Worm (Caenorhabditis elegans) whole organism, L3 larva: ENCODE results near the gene srw-101.

Source experiments
- R02D3.7 ChIP-seq: fragments of 150-350 bp; optimal IDR thresholded peaks from 2 replicates; lab custom pipeline; 2014; ENCODE audit warnings: missing biosample characterization, missing genetic modification characterization
- ZK546.5 ChIP-seq: sonication (generic microtip); optimal IDR thresholded peaks from 2 replicates; lab custom pipeline; 2017; ENCODE audit warnings: missing biosample characterization, missing genetic modification characterization
- aly-2 ChIP-seq: fragments of 150-350 bp; optimal IDR thresholded peaks from 2 replicates; lab custom pipeline; 2014; ENCODE audit warnings: missing biosample characterization, missing genetic modification characterization
- ama-1 ChIP-seq: fragments of 150-350 bp; optimal IDR thresholded peaks from 2 replicates; lab custom pipeline; 2018
- ceh-28 ChIP-seq: fragments of 150-350 bp; optimal IDR thresholded peaks from 2 replicates; lab custom pipeline; 2014; ENCODE audit warnings: missing biosample characterization, missing genetic modification reagents, missing genetic modification characterization
- ceh-82 ChIP-seq: fragments of 150-350 bp; optimal IDR thresholded peaks from 2 replicates; lab custom pipeline; 2014; ENCODE audit warnings: missing biosample characterization, missing genetic modification characterization
- daf-12 ChIP-seq: fragments of 150-350 bp; optimal IDR thresholded peaks from 2 replicates; lab custom pipeline; 2014; ENCODE audit warnings: missing biosample characterization, missing genetic modification reagents, missing genetic modification characterization
- egl-27 ChIP-seq: sonication (generic microtip); optimal IDR thresholded peaks from 4 replicates; lab custom pipeline; 2017; ENCODE audit warnings: missing biosample characterization, missing genetic modification reagents, missing genetic modification characterization
- egl-5 ChIP-seq: fragments of 150-350 bp; optimal IDR thresholded peaks from 2 replicates; lab custom pipeline; 2017; ENCODE audit warnings: missing biosample characterization, missing genetic modification reagents, missing genetic modification characterization, inconsistent platforms
- elt-1 ChIP-seq: fragments of 150-350 bp; optimal IDR thresholded peaks from 2 replicates; lab custom pipeline; 2014; ENCODE audit warnings: missing biosample characterization, missing genetic modification characterization
- elt-2 ChIP-seq: sonication (generic microtip); optimal IDR thresholded peaks from 2 replicates; lab custom pipeline; 2016; ENCODE audit warnings: missing genetic modification reagents, mild to moderate bottlenecking, missing genetic modification characterization, missing compliant biosample characterization
- elt-3 ChIP-seq, 3 experiments: fragments of 150-350 bp in 1 of 3; sonication (generic microtip) in 2 of 3; optimal IDR thresholded peaks; 2 replicates in 2 of 3; 4 replicates in 1 of 3; lab custom pipeline; 2014 to 2017; ENCODE audit warnings: missing biosample characterization in 3 of 3, missing genetic modification characterization in 3 of 3
- fkh-10 ChIP-seq: sonication (generic microtip); optimal IDR thresholded peaks from 2 replicates; lab custom pipeline; 2017; ENCODE audit warnings: missing biosample characterization, missing genetic modification reagents, missing genetic modification characterization
- fos-1 ChIP-seq: fragments of 150-350 bp; optimal IDR thresholded peaks from 2 replicates; lab custom pipeline; 2014; ENCODE audit warnings: missing biosample characterization, missing genetic modification characterization
- hmg-11 ChIP-seq: sonication (generic microtip); optimal IDR thresholded peaks from 2 replicates; lab custom pipeline; 2016; ENCODE audit warnings: missing genetic modification characterization, missing compliant biosample characterization
- jun-1 ChIP-seq: fragments of 150-350 bp; optimal IDR thresholded peaks from 2 replicates; lab custom pipeline; 2014; ENCODE audit warnings: missing biosample characterization, missing genetic modification reagents, missing genetic modification characterization
- lin-15B ChIP-seq: fragments of 150-350 bp; optimal IDR thresholded peaks from 2 replicates; lab custom pipeline; 2014; ENCODE audit warnings: missing biosample characterization, missing genetic modification characterization
- lsy-12 ChIP-seq: sonication (generic microtip); optimal IDR thresholded peaks from 2 replicates; lab custom pipeline; 2016; ENCODE audit warnings: mild to moderate bottlenecking, missing genetic modification characterization, missing compliant biosample characterization
- mml-1 ChIP-seq: fragments of 150-350 bp; sonication (generic microtip); optimal IDR thresholded peaks from 3 replicates; lab custom pipeline; 2014; ENCODE audit warnings: missing biosample characterization, missing genetic modification characterization
- nfya-1 ChIP-seq: sonication (generic microtip); optimal IDR thresholded peaks from 2 replicates; lab custom pipeline; 2017; ENCODE audit warnings: missing genetic modification characterization, mild to moderate bottlenecking, missing compliant biosample characterization, antibody characterized with exemption, moderate library complexity; ENCODE audit not compliant: insufficient read depth
- nhr-11 ChIP-seq: fragments of 150-350 bp; optimal IDR thresholded peaks from 2 replicates; lab custom pipeline; 2014; ENCODE audit warnings: missing biosample characterization, missing genetic modification characterization
- nhr-23 ChIP-seq: fragments of 150-350 bp; optimal IDR thresholded peaks from 2 replicates; lab custom pipeline; 2014; ENCODE audit warnings: missing biosample characterization, missing genetic modification reagents, missing genetic modification characterization
- nhr-237 ChIP-seq: fragments of 150-350 bp; optimal IDR thresholded peaks from 2 replicates; lab custom pipeline; 2014; ENCODE audit warnings: missing biosample characterization, missing genetic modification characterization
- nhr-25 ChIP-seq: sonication (generic microtip); optimal IDR thresholded peaks from 2 replicates; lab custom pipeline; 2017; ENCODE audit warnings: missing biosample characterization, missing genetic modification characterization
- nhr-28 ChIP-seq: fragments of 150-350 bp; optimal IDR thresholded peaks from 2 replicates; lab custom pipeline; 2014; ENCODE audit warnings: missing biosample characterization, missing genetic modification characterization
- nhr-76 ChIP-seq: fragments of 150-350 bp; sonication (generic microtip); optimal IDR thresholded peaks from 5 replicates; lab custom pipeline; 2014; ENCODE audit warnings: missing biosample characterization, missing genetic modification characterization
- nhr-77 ChIP-seq: fragments of 150-350 bp; optimal IDR thresholded peaks from 2 replicates; lab custom pipeline; 2014; ENCODE audit warnings: missing biosample characterization, missing genetic modification characterization
- pqm-1 ChIP-seq: fragments of 150-350 bp; optimal IDR thresholded peaks from 2 replicates; lab custom pipeline; 2017; ENCODE audit warnings: missing biosample characterization, missing genetic modification characterization, inconsistent platforms
- sea-2 ChIP-seq: fragments of 150-350 bp; sonication (generic microtip); optimal IDR thresholded peaks from 4 replicates; lab custom pipeline; 2014; ENCODE audit warnings: missing biosample characterization, missing genetic modification reagents, missing genetic modification characterization
- skn-1 ChIP-seq: fragments of 150-350 bp; optimal IDR thresholded peaks from 2 replicates; lab custom pipeline; 2014; ENCODE audit warnings: missing biosample characterization, missing genetic modification characterization
- snpc-4 ChIP-seq: fragments of 150-350 bp; optimal IDR thresholded peaks from 2 replicates; lab custom pipeline; 2014; ENCODE audit warnings: missing biosample characterization, missing genetic modification characterization
- unc-39 ChIP-seq: sonication (generic microtip); optimal IDR thresholded peaks from 4 replicates; lab custom pipeline; 2017; ENCODE audit warnings: missing biosample characterization, missing genetic modification characterization
- unc-62 ChIP-seq: fragments of 150-350 bp; sonication (generic microtip); optimal IDR thresholded peaks from 4 replicates; lab custom pipeline; 2014; ENCODE audit warnings: missing biosample characterization, missing genetic modification reagents, missing genetic modification characterization
- zag-1 ChIP-seq: fragments of 150-350 bp; optimal IDR thresholded peaks from 2 replicates; lab custom pipeline; 2014; ENCODE audit warnings: missing biosample characterization, missing genetic modification characterization
- ztf-4 ChIP-seq: fragments of 150-350 bp; optimal IDR thresholded peaks from 2 replicates; lab custom pipeline; 2014; ENCODE audit warnings: missing biosample characterization, missing genetic modification characterization

Gene srw-101

DNA sequence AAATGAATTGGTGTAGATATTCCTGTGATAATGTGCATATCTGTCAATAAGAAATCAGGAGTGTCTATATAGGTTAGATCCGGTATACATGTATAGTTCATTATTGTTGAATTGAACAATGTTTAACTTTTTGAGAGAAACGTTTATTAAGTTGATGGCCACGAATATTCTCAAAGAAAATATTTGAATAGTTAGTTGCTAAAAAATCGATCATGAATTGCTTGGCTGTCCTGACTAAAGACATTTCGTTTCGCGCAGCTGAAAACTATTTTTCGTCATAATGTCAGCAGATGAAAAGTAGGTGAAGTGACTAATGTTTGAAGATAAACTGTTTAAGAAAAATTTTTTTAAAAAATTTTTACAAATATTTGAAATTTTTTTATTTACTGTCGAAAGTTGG lies 29.4 kb downstream of the srw-101 start, which contains the start of gene srh-199:
Gene srh-199 (minus strand): TSS at position 101 of the 400 bp plus-strand sequence.
- TF ChIP-seq snpc-4 (tag; lab: Kevin White, UChicago) = no peak
- TF ChIP-seq pqm-1 = no peak
- no peak for TF ChIP-seq nhr-25 (tag; lab: Kevin White, UChicago)
- TF ChIP-seq nhr-11 = no peak
- no peak for TF ChIP-seq daf-12
- TF ChIP-seq fos-1 = no peak
- no peak for TF ChIP-seq elt-2 (tag; lab: Kevin White, UChicago)
- no peak for TF ChIP-seq mml-1 (tag; lab: Kevin White, UChicago)
- TF ChIP-seq nhr-28 = no peak
- no peak for TF ChIP-seq R02D3.7
- no peak for TF ChIP-seq ztf-4 (tag; lab: Kevin White, UChicago)
- no peak for TF ChIP-seq ceh-28 (tag; lab: Kevin White, UChicago)
- no peak for TF ChIP-seq nhr-76 (tag; lab: Kevin White, UChicago)
- TF ChIP-seq ZK546.5 (tag; lab: Kevin White, UChicago) = no peak
- no peak for TF ChIP-seq elt-1 (tag; lab: Kevin White, UChicago)
- TF ChIP-seq jun-1 = no peak
- TF ChIP-seq nfya-1 = no peak

DNA sequence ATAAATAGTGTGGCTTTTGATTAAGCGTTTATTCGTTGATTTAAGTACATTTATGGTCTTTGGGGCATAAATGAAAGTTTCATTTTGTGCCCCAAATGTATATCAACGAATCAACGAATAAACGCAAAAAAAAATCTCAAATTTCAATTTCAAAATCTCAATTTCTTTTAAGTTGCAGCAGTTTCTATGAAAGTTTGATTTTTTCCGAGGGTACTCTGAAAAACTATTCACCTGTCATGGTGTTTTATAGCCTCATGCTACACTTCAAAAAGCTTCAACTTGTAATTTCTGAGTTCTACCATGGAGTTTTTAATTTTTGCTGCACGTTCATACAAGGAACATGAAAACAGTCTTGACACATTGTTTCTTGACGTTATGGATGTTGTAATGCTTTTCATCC lies 30.4 kb downstream of the srw-101 start, which contains the start of gene ZK697.1:
Gene ZK697.1 (plus strand): TSS at position 301 of the 400 bp plus-strand sequence.
- no peak for TF ChIP-seq ZK546.5 (tag; lab: Kevin White, UChicago)

DNA sequence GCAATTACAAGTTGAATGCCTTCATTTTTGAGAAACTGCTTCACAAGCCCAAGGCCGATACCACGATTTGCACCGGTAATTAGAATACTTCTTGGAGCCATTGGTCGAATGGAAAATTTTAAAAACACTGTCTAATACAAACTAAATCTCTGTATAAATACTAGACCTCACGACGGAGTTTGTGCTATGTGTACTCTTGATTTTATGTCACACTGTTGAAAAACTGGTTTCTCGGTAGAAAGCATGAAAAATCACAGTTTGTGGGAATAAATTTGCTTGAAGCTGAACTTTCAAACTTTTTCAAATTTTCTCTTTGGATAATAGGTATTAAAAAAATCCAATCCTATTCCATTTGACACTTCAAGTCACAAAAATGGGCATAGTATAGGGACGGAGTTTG lies 33.5 kb downstream of the srw-101 start, which contains the start of gene ZK697.14:
Gene ZK697.14 (minus strand): TSS at position 101 of the 400 bp plus-strand sequence.
- no peak for TF ChIP-seq daf-12
- TF ChIP-seq unc-39 (tag; lab: Kevin White, UChicago) = no peak
- TF ChIP-seq, all 47 proteins: peak for 0

DNA sequence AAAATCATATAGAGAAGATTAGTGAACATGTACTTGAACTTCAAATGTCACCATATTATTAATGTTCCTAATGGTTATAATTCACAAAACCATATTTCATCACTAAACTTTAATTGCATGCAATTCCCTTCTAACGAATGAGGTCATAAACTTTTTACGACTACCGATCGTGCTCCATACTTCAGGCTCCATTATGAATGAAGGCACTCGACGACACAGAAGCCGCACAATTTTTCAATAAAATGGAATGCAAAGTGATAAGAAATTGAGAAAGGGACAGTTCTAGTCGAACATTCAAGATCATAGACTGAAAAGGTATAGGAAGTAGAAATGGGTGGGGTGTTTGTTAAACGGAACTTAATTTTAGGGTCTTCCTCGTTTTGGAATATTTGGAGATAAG lies 34.0 kb downstream of the srw-101 start:
- TF ChIP-seq ceh-82 (tag; lab: Kevin White, UChicago) (no peak), unc-39 (tag; lab: Kevin White, UChicago) (no peak), elt-2 (tag; lab: Kevin White, UChicago) (peak; percentile 64), ama-1 (no peak), nhr-23 (tag; lab: Kevin White, UChicago) (no peak), nhr-25 (tag; lab: Kevin White, UChicago) (no peak), nhr-237 (tag; lab: Kevin White, UChicago) (no peak), nhr-11 (no peak), aly-2 (tag; lab: Kevin White, UChicago) (no peak), jun-1 (no peak), pqm-1 (peak; percentile 7), hmg-11 (tag; lab: Kevin White, UChicago) (no peak), egl-5 (tag; lab: Kevin White, UChicago) (no peak)

DNA sequence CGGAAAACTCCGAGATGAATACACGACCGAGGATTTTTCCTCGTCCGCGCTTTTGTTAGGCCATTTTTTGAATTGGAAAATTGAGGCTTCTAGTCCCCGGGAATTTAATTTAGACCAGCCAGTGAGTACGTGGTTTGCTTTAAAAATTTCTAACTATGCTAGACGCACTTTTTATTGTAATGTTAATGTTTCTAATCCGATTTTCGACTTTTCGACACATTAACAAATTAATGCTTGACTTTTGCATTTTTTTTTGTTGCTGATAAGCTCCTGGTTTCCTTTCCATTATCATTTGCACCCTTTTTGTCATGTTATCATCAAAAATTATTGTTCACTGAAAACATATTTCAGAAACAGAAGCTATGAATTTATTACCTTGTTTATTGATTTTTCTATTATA lies 34.8 kb downstream of the srw-101 start, which contains the start of gene clec-204:
Gene clec-204 (plus strand): TSS at position 301 of the 400 bp plus-strand sequence.
- no peak for TF ChIP-seq daf-12
- TF ChIP-seq fos-1 = no peak
- TF ChIP-seq elt-2 (tag; lab: Kevin White, UChicago) = peak; percentile 45
- TF ChIP-seq fkh-10 (GFP tag; lab: Kevin White, UChicago) = no peak
- no peak for TF ChIP-seq unc-62 (GFP tag; lab: Kevin White, UChicago)
- TF ChIP-seq pqm-1 = no peak
- TF ChIP-seq ceh-28 (tag; lab: Kevin White, UChicago) = no peak

DNA sequence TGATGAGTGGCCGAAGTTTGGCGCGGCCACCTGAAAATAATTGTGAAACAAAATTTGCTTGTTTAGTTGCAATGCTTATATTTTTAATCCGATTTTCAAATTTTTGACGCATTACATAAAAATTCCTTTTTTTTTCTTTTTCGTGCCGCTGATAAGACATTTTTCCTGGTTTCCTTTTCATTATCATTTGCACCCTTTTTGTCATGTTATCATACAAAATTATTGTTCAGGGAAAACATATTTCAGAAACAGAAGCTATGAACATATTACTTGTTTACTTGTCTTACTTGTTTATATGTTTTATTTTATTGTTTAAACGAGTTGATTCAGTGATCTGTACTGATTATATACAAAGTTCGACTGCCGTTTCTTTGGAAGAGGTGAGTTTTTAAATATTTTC lies 38.6 kb downstream of the srw-101 start, which contains the start of gene clec-205:
Gene clec-205 (plus strand): TSS at position 212 of the 400 bp plus-strand sequence.
- TF ChIP-seq elt-2 (tag; lab: Kevin White, UChicago) (peak; percentile 60), sea-2 (GFP tag; lab: Kevin White, UChicago) (no peak), zag-1 (tag; lab: Kevin White, UChicago) (no peak), lsy-12 (tag; lab: Kevin White, UChicago) (no peak), lin-15B (tag; lab: Kevin White, UChicago) (no peak)

DNA sequence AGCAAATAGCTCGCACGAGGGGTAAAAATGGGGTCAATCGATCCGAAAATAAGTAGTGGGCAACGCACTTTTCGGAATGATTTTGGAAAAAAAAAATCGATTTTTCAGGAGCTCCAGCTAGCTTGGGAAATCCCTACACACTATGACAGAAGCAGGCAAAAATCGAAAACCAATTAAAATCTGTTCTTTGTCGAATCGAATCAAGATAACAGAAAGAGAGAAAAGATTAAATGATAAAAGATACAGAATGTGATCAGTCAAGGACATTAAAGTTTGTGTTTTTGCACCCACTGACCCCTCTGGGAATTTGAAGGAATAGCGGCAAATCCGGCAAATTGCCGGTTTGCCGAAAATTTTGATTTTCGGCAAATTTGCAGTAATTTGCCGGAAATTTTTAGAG lies 45.4 kb downstream of the srw-101 start:
- TF ChIP-seq nfya-1 (no peak), fos-1 (no peak), nhr-237 (tag; lab: Kevin White, UChicago) (no peak), fkh-10 (GFP tag; lab: Kevin White, UChicago) (no peak), nhr-77 (tag; lab: Kevin White, UChicago) (no peak), unc-39 (tag; lab: Kevin White, UChicago) (no peak), elt-2 (tag; lab: Kevin White, UChicago) (no peak), elt-3 (tag; optimal IDR thresholded peaks at IDR 0.05; lab: Kevin White, UChicago) (no peak), pqm-1 (no peak), aly-2 (tag; lab: Kevin White, UChicago) (no peak), egl-27 (tag; lab: Kevin White, UChicago) (no peak), nhr-25 (tag; lab: Kevin White, UChicago) (no peak), ama-1 (no peak), nhr-11 (no peak), snpc-4 (tag; lab: Kevin White, UChicago) (no peak), skn-1 (tag; lab: Kevin White, UChicago) (no peak)
